Worm (Caenorhabditis elegans): ENCODE data around the gene F10E7.9.

The F10E7.9 gene

DNA sequence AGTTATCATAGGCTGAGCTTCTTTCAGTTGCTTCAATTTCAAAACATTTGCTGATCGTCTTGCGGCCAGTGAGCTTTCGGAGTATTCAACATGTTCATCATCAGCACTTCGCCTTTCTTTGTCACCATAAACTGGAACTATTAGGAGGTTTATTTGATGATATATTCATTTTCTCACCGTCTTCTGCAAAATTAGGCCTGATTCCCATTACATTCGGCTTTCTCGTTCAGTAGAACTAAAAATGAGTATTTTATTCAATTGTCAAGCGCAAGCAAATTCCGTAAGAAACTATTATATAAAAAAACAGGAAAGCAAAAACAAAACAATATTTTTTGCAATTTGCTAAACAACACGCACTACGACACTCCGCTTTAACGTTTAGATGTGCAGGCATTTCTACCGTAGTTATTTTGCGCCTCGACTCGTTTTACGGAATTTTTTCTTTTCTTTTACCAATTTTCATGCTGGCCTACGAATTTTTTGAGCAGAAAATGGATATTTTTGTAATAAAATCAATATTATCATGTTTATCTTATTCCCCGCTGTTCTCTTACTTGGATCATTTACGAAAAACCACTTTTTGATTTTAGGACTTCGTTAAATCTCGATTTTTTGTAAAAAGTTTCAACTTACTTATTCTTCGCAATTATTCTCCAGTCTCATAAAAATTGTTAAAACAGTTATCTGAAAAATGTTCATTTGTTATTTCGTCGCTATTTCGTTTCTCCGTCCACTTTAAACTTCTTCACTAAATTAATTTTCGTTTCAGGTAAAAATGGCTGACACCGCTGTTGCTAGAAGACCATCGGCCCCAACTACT lies 4.9 kb downstream of the F10E7.9 start, which contains the start of the genes farl-11 and rpl-33 (continued):
- peak; percentile 75 for TF ChIP-seq sem-4 (tag; optimal IDR thresholded peaks at IDR 0.05)
- TF ChIP-seq Y55F3AM.14 (GFP tag; optimal IDR thresholded peaks at IDR 0.05): peak; percentile 25
- TF ChIP-seq nhr-77 (tag; optimal IDR thresholded peaks at IDR 0.05): no peak
- no peak for TF ChIP-seq nhr-23 (tag; optimal IDR thresholded peaks at IDR 0.05)
- TF ChIP-seq fos-1 (tag; optimal IDR thresholded peaks at IDR 0.05): peak; percentile 65
- peak; percentile 62 for TF ChIP-seq zag-1 (tag; optimal IDR thresholded peaks at IDR 0.05)

DNA sequence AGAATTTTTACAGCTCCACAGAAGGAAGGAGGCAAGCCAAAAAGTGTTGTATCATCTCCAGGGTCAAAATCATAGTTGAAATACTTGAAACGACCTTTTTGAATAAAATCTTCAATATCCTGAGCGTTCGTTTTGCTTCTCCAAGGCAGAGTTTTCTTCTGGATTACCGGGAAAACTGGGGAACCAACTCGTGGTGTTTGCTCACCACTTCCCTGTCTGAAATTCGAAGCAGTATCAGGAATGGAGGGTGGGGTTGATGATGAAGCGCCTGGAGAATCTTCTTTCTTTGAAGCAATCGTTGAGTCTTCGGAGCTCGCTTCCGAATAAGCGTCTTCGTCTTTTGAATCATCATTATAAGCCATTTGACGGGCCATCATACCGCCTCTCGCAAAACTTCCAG lies 6.7 kb downstream of the F10E7.9 start:
- TF ChIP-seq nhr-11 (tag; optimal IDR thresholded peaks at IDR 0.05) (no peak), ceh-16 (tag; optimal IDR thresholded peaks at IDR 0.05) (no peak), gmeb-1 (tag; optimal IDR thresholded peaks at IDR 0.05) (no peak), nhr-12 (tag; optimal IDR thresholded peaks at IDR 0.05) (no peak), peb-1 (tag; optimal IDR thresholded peaks at IDR 0.05) (no peak), unc-55 (GFP tag; optimal IDR thresholded peaks at IDR 0.05) (no peak), dmd-4 (tag; optimal IDR thresholded peaks at IDR 0.05) (no peak), nhr-77 (tag; optimal IDR thresholded peaks at IDR 0.05) (no peak), ceh-82 (tag; optimal IDR thresholded peaks at IDR 0.05) (no peak), elt-3 (tag; optimal IDR thresholded peaks at IDR 0.05) (no peak), unc-62 (GFP tag; optimal IDR thresholded peaks at IDR 0.05) (no peak), lin-13 (GFP tag; optimal IDR thresholded peaks at IDR 0.05) (no peak)

DNA sequence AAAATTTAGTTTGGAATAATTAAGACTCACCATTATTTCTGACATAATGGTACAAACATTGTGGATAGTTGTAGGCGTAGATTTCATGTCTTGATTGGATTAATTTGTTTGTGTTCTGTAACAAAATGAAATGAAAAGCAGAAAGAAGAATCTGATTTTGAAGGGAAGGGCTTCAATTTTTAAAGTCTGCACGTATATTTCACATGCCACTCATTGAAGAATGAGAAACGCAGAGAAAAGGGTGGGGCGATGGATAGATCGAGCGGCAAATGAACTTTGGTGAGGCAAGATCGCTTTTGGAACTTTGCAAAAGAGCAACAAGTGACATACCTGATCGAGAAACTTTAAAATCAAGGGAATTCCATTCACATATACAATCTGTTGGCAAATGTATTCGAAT lies 7.6 kb downstream of the F10E7.9 start:
- peak; percentile 30 for TF ChIP-seq nhr-129 (tag; optimal IDR thresholded peaks at IDR 0.05)
- TF ChIP-seq lsy-2 (tag; optimal IDR thresholded peaks at IDR 0.05): peak in 1 of 2 experiments; percentile 18
- TF ChIP-seq peb-1 (tag; optimal IDR thresholded peaks at IDR 0.05): no peak

DNA sequence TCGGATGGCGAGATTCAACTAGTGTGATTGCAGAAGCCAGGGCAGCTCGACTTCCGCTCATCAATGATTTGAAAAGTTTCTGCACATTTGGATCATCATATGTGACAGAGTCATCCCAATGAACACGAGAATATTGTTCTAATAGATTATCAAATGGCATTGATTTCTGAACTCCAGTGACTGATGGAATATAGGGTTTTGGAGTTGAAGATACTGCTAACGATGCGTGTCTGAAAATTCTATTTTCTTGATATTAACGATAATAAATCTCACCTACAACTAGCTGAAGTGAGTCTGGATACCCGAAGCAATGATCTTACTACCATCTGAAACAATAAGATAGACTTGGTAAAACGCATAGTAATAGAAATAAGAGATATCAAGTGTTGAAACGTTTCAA lies 9.0 kb downstream of the F10E7.9 start, which contains the start of gene mmaa-1:
Gene mmaa-1, minus strand, starts transcription at position 328 of the 400 bp plus-strand sequence.
- no peak for TF ChIP-seq egl-27 (tag; optimal IDR thresholded peaks at IDR 0.05)
- TF ChIP-seq sma-9 (GFP tag; optimal IDR thresholded peaks at IDR 0.05): peak; percentile 0
- TF ChIP-seq sma-9 (tag; optimal IDR thresholded peaks at IDR 0.05): no peak

DNA sequence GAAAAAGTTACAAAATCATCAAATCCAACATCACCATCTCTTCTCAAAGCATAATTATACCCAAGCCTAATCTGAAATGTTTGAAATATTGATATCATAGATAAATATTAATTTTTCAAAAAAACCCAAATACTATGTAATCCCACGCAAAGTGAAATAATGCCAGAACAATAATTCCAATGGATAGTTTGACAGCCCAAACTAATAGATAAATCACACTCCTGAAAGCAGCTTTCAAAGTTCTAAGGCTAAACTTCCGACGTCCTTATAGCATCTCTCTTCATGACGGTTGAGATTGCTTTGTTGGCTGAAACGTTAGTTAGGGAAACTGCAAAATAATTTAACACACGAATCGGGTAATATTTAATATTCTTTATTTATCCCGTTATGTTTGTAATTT lies 10.6 kb downstream of the F10E7.9 start:
- TF ChIP-seq sma-9 (GFP tag; optimal IDR thresholded peaks at IDR 0.05) (no peak), sma-9 (tag; optimal IDR thresholded peaks at IDR 0.05) (no peak), elt-3 (tag; optimal IDR thresholded peaks at IDR 0.05) (no peak), sma-3 (GFP tag; optimal IDR thresholded peaks at IDR 0.05) (no peak), nhr-25 (tag; optimal IDR thresholded peaks at IDR 0.05) (no peak), ama-1 (optimal IDR thresholded peaks at IDR 0.05) (no peak), Y55F3AM.14 (GFP tag; optimal IDR thresholded peaks at IDR 0.05) (no peak), lin-39 (tag; optimal IDR thresholded peaks at IDR 0.05) (no peak), sem-4 (tag; optimal IDR thresholded peaks at IDR 0.05) (no peak), unc-55 (GFP tag; optimal IDR thresholded peaks at IDR 0.05) (no peak), crh-2 (tag; optimal IDR thresholded peaks at IDR 0.05) (no peak), nhr-6 (tag; optimal IDR thresholded peaks at IDR 0.05) (no peak), ceh-82 (tag; optimal IDR thresholded peaks at IDR 0.05) (no peak), lin-11 (tag; optimal IDR thresholded peaks at IDR 0.05) (no peak)

DNA sequence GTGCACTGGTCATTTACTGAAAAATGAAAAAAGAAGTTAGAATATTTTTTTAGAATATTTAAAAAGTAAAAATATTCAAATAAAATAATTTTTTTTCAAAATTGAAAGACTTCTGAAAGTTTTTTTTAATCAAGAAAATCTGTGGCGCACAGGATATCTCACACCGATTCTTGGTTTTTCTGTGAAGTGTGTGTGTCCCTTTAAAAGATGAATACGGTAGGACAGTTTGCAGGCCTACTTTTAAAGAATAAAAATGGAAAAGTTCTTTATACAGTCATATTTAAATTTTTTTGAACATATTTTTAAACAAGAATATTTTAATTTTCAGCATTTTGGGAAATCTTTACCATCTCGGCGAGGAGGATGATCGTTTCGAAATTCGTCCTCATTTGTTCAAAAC lies 11.3 kb downstream of the F10E7.9 start, which contains the start of gene mct-5:
Gene mct-5, minus strand, starts transcription at position 16 of the 400 bp plus-strand sequence.
- TF ChIP-seq aly-2 (tag; optimal IDR thresholded peaks at IDR 0.05) (no peak), unc-39 (tag; optimal IDR thresholded peaks at IDR 0.05) (no peak), skn-1 (tag; optimal IDR thresholded peaks at IDR 0.05) (no peak), fos-1 (tag; optimal IDR thresholded peaks at IDR 0.05) (no peak), elt-1 (tag; optimal IDR thresholded peaks at IDR 0.05) (no peak), ceh-82 (tag; optimal IDR thresholded peaks at IDR 0.05) (no peak), crh-2 (tag; optimal IDR thresholded peaks at IDR 0.05) (no peak), F13H6.1 (tag; optimal IDR thresholded peaks at IDR 0.05) (no peak), ztf-11 (tag; optimal IDR thresholded peaks at IDR 0.05) (no peak), lsy-2 (tag; optimal IDR thresholded peaks at IDR 0.05) (no peak), unc-62 (GFP tag; optimal IDR thresholded peaks at IDR 0.05) (no peak), nhr-10 (tag; optimal IDR thresholded peaks at IDR 0.05) (no peak), nhr-25 (tag; optimal IDR thresholded peaks at IDR 0.05) (no peak), nhr-11 (tag; optimal IDR thresholded peaks at IDR 0.05) (no peak), C34F6.9 (tag; optimal IDR thresholded peaks at IDR 0.05) (no peak), ztf-1 (GFP tag; conservative IDR thresholded peaks at IDR 0.05) (no peak), nhr-23 (tag; optimal IDR thresholded peaks at IDR 0.05) (no peak), sma-9 (GFP tag; optimal IDR thresholded peaks at IDR 0.05) (no peak), sma-9 (tag; optimal IDR thresholded peaks at IDR 0.05) (no peak)

Data from whole organism, L2 larva.